Fruit fly (Drosophila melanogaster) whole organism, embryonic: ENCODE measurements around the gene CG10208.
A peak's percentile ranks its signal among the peaks of the same experiment; 100 is the strongest.

Experiments
- Abd-B ChIP-seq: fragments of 200-800 bp; sonication (Bioruptor generic); optimal IDR thresholded peaks from 2 replicates; lab custom pipeline; 2018; ENCODE audit warnings: missing biosample characterization, mild to moderate bottlenecking, missing genetic modification characterization, moderate library complexity
- Awh ChIP-seq: fragments of 200-800 bp; sonication (Bioruptor generic); IDR thresholded peaks from 2 replicates; pipeline ENCODE4, ENCODE4 v1.3.6; 2022; ENCODE audit warnings: missing biosample characterization, missing genetic modification characterization
- BEAF-32 ChIP-seq: fragments of 200-800 bp; sonication (Bioruptor generic); optimal IDR thresholded peaks from 3 replicates; lab custom pipeline; 2017; ENCODE audit warnings: missing biosample characterization, missing genetic modification characterization, mild to moderate bottlenecking, moderate library complexity, missing genetic modification reagents
- CG10209 ChIP-seq: fragments of 200-800 bp; sonication (Bioruptor generic); optimal IDR thresholded peaks from 3 replicates; lab custom pipeline; 2017; ENCODE audit warnings: missing biosample characterization, mild to moderate bottlenecking, missing genetic modification characterization, missing genetic modification reagents
- CG10321 ChIP-seq: fragments of 200-800 bp; sonication (Bioruptor generic); IDR thresholded peaks from 2 replicates; pipeline ENCODE4 v1.3.6; 2022; ENCODE audit warnings: missing biosample characterization, missing genetic modification characterization
- CG12104 ChIP-seq: fragments of 200-800 bp; sonication (Bioruptor generic); optimal IDR thresholded peaks from 3 replicates; lab custom pipeline; 2016; ENCODE audit warnings: missing biosample characterization, missing genetic modification characterization
- CG12299 ChIP-seq: fragments of 200-800 bp; sonication (Bioruptor generic); optimal IDR thresholded peaks from 2 replicates; lab custom pipeline; 2018; ENCODE audit warnings: missing biosample characterization, mild to moderate bottlenecking, missing genetic modification characterization
- CG13894 ChIP-seq: fragments of 200-800 bp; sonication (Bioruptor generic); optimal IDR thresholded peaks from 3 replicates; lab custom pipeline; 2018; ENCODE audit warnings: missing biosample characterization, mild to moderate bottlenecking, missing genetic modification characterization, moderate library complexity
- CG14965 ChIP-seq: fragments of 200-800 bp; sonication (Bioruptor generic); optimal IDR thresholded peaks from 2 replicates; lab custom pipeline; 2016; ENCODE audit warnings: missing biosample characterization, missing genetic modification characterization, borderline replicate concordance
- CG15011 ChIP-seq: fragments of 200-800 bp; sonication (Bioruptor generic); optimal IDR thresholded peaks from 3 replicates; lab custom pipeline; 2018; ENCODE audit warnings: missing biosample characterization, mild to moderate bottlenecking, missing genetic modification characterization
- CG15601 ChIP-seq: fragments of 200-800 bp; sonication (Bioruptor generic); optimal IDR thresholded peaks from 3 replicates; lab custom pipeline; 2019; ENCODE audit warnings: missing biosample characterization, mild to moderate bottlenecking, missing genetic modification characterization, moderate library complexity
- CG15696 ChIP-seq: fragments of 200-800 bp; sonication (Bioruptor generic); optimal IDR thresholded peaks from 2 replicates; lab custom pipeline; 2019; ENCODE audit warnings: missing biosample characterization, mild to moderate bottlenecking, missing genetic modification characterization, moderate library complexity
- CG1603 ChIP-seq: fragments of 200-800 bp; sonication (Bioruptor generic); optimal IDR thresholded peaks from 2 replicates; lab custom pipeline; 2019; ENCODE audit warnings: missing biosample characterization, mild to moderate bottlenecking, missing genetic modification characterization, moderate library complexity
- CG16815 ChIP-seq: fragments of 200-800 bp; sonication (Bioruptor generic); optimal IDR thresholded peaks from 3 replicates; lab custom pipeline; 2017; ENCODE audit warnings: missing biosample characterization, mild to moderate bottlenecking, missing genetic modification characterization
- CG18011 ChIP-seq: fragments of 200-800 bp; sonication (Bioruptor generic); optimal IDR thresholded peaks from 2 replicates; lab custom pipeline; 2017; ENCODE audit warnings: missing biosample characterization, missing genetic modification characterization, mild to moderate bottlenecking, moderate library complexity, missing genotype
- CG18619 ChIP-seq: fragments of 200-800 bp; sonication (Bioruptor generic); optimal IDR thresholded peaks from 3 replicates; lab custom pipeline; 2017; ENCODE audit warnings: missing biosample characterization, mild to moderate bottlenecking, missing genetic modification characterization
- CG31388 ChIP-seq: fragments of 200-800 bp; sonication (Bioruptor generic); optimal IDR thresholded peaks from 2 replicates; lab custom pipeline; 2016; ENCODE audit warnings: missing biosample characterization, missing genetic modification characterization
- CG32532 ChIP-seq: fragments of 200-800 bp; sonication (Bioruptor generic); IDR thresholded peaks from 2 replicates; pipeline ENCODE4 v1.3.6; 2022; ENCODE audit warnings: missing biosample characterization, missing genetic modification characterization
- CG32772 ChIP-seq: fragments of 200-800 bp; sonication (Bioruptor generic); IDR thresholded peaks from 2 replicates; pipeline ENCODE4 v1.3.6; 2022; ENCODE audit warnings: missing biosample characterization, missing genetic modification characterization
- CG34422 ChIP-seq: fragments of 200-800 bp; sonication (Bioruptor generic); IDR thresholded peaks from 3 replicates; pipeline ENCODE4 v1.3.6; 2022; ENCODE audit warnings: missing biosample characterization, missing genetic modification characterization
- CHES-1-like ChIP-seq: fragments of 200-800 bp; sonication (Bioruptor generic); optimal IDR thresholded peaks from 2 replicates; lab custom pipeline; 2016; ENCODE audit warnings: missing biosample characterization, missing genetic modification characterization
- CrebB ChIP-seq: fragments of 200-800 bp; sonication (Bioruptor generic); optimal IDR thresholded peaks from 3 replicates; lab custom pipeline; 2018; ENCODE audit warnings: missing biosample characterization, mild to moderate bottlenecking, missing genetic modification characterization
- Dll ChIP-seq: fragments of 200-800 bp; sonication (Bioruptor generic); IDR thresholded peaks from 4 replicates; pipeline ENCODE4 v1.3.6; 2022; ENCODE audit warnings: missing biosample characterization, missing genetic modification characterization; ENCODE audit not compliant: partially characterized antibody
- Dref ChIP-seq: fragments of 200-800 bp; sonication (Bioruptor generic); IDR thresholded peaks from 2 replicates; pipeline ENCODE4 v1.3.6; 2022; ENCODE audit warnings: missing biosample characterization, missing genetic modification characterization
- Ets97D ChIP-seq: fragments of 200-800 bp; sonication (Bioruptor generic); optimal IDR thresholded peaks from 3 replicates; lab custom pipeline; 2016; ENCODE audit warnings: missing biosample characterization, missing genetic modification characterization
- H2.0 ChIP-seq: fragments of 200-800 bp; sonication (Bioruptor generic); IDR thresholded peaks from 2 replicates; pipeline ENCODE4 v1.3.6; 2022; ENCODE audit warnings: missing biosample characterization, missing genetic modification characterization
- Lhr ChIP-seq: fragments of 200-800 bp; sonication (Bioruptor generic); optimal IDR thresholded peaks from 3 replicates; lab custom pipeline; 2017; ENCODE audit warnings: mild to moderate bottlenecking, missing biosample characterization, missing genetic modification reagents, missing genetic modification characterization
- MTF-1 ChIP-seq: fragments of 200-800 bp; sonication (Bioruptor generic); optimal IDR thresholded peaks from 2 replicates; lab custom pipeline; 2018; ENCODE audit warnings: missing biosample characterization, mild to moderate bottlenecking, missing genetic modification characterization, borderline replicate concordance
- Opbp ChIP-seq: fragments of 200-800 bp; sonication (Bioruptor generic); IDR thresholded peaks from 3 replicates; pipeline ENCODE4 v1.3.6; 2022; ENCODE audit warnings: missing biosample characterization, missing genetic modification characterization; ENCODE audit not compliant: partially characterized antibody
- Spps ChIP-seq: fragments of 200-800 bp; sonication (Bioruptor generic); optimal IDR thresholded peaks from 2 replicates; lab custom pipeline; 2018; ENCODE audit warnings: missing biosample characterization, mild to moderate bottlenecking, missing genetic modification characterization
- Xrp1 ChIP-seq: fragments of 200-800 bp; sonication (Bioruptor generic); IDR thresholded peaks from 2 replicates; pipeline ENCODE4 v1.3.6; 2022; ENCODE audit warnings: missing biosample characterization, missing genetic modification characterization
- YL-1 ChIP-seq: fragments of 200-800 bp; sonication (Bioruptor generic); optimal IDR thresholded peaks from 3 replicates; lab custom pipeline; 2017; ENCODE audit warnings: missing biosample characterization, mild to moderate bottlenecking, missing genetic modification characterization
- az2 ChIP-seq: fragments of 200-800 bp; sonication (Bioruptor generic); optimal IDR thresholded peaks from 3 replicates; lab custom pipeline; 2016; ENCODE audit warnings: missing biosample characterization, missing genetic modification characterization
- bab2 ChIP-seq: fragments of 200-800 bp; sonication (Bioruptor generic); optimal IDR thresholded peaks from 2 replicates; lab custom pipeline; 2016; ENCODE audit warnings: missing biosample characterization, missing genetic modification characterization
- dm ChIP-seq: fragments of 200-800 bp; sonication (Bioruptor generic); optimal IDR thresholded peaks from 3 replicates; lab custom pipeline; 2016; ENCODE audit warnings: missing biosample characterization, missing genetic modification characterization
- ems ChIP-seq: fragments of 200-800 bp; sonication (Bioruptor generic); optimal IDR thresholded peaks from 3 replicates; lab custom pipeline; 2016; ENCODE audit warnings: missing biosample characterization, missing genetic modification characterization
- grau ChIP-seq: fragments of 200-800 bp; optimal IDR thresholded peaks from 3 replicates; lab custom pipeline; 2019; ENCODE audit warnings: missing biosample characterization, mild to moderate bottlenecking, missing genetic modification characterization, moderate library complexity
- gt ChIP-seq: fragments of 200-800 bp; sonication (Bioruptor generic); IDR thresholded peaks from 2 replicates; pipeline ENCODE4 v1.3.6; 2022; ENCODE audit warnings: missing biosample characterization, missing genetic modification characterization
- hb ChIP-seq: fragments of 200-800 bp; sonication (Bioruptor generic); IDR thresholded peaks from 3 replicates; pipeline ENCODE4 v1.3.6; 2022; ENCODE audit warnings: missing biosample characterization, missing genetic modification characterization; ENCODE audit not compliant: partially characterized antibody
- jigr1 ChIP-seq: fragments of 200-800 bp; sonication (Bioruptor generic); IDR thresholded peaks from 3 replicates; pipeline ENCODE4 v1.3.6; 2022; ENCODE audit warnings: missing biosample characterization, missing genetic modification characterization
- kah ChIP-seq: fragments of 200-800 bp; sonication (Bioruptor generic); optimal IDR thresholded peaks from 2 replicates; lab custom pipeline; 2018; ENCODE audit warnings: missing biosample characterization, mild to moderate bottlenecking, missing genetic modification characterization
- luna ChIP-seq: fragments of 200-800 bp; sonication (Bioruptor generic); optimal IDR thresholded peaks from 2 replicates; lab custom pipeline; 2016; ENCODE audit warnings: missing biosample characterization, missing genetic modification characterization
- mirr ChIP-seq: fragments of 200-800 bp; sonication (Bioruptor generic); optimal IDR thresholded peaks from 3 replicates; lab custom pipeline; 2018; ENCODE audit warnings: missing biosample characterization, mild to moderate bottlenecking, missing genetic modification characterization
- nerfin-1 ChIP-seq: fragments of 200-800 bp; sonication (Bioruptor generic); optimal IDR thresholded peaks from 3 replicates; lab custom pipeline; 2019; ENCODE audit warnings: missing biosample characterization, mild to moderate bottlenecking, missing genetic modification characterization, moderate library complexity
- otp ChIP-seq: fragments of 200-800 bp; sonication (Bioruptor generic); IDR thresholded peaks from 3 replicates; pipeline ENCODE4, ENCODE4 v1.3.6; 2022; ENCODE audit warnings: missing biosample characterization, missing genetic modification characterization
- pan ChIP-seq, 4 experiments: fragments of >200 bp in 3 of 4; fragments of 200-800 bp in 1 of 4; sonication (Bioruptor generic) in 1 of 4; optimal IDR thresholded peaks in 3 of 4; IDR thresholded peaks in 1 of 4; 2 replicates each; pipeline versions ENCODE4 v1.3.6 to Lab custom; 2017 to 2022; ENCODE audit warnings: missing biosample characterization in 2 of 4, missing genetic modification characterization in 2 of 4, mixed read lengths in 1 of 4
- pzg ChIP-seq: fragments of 200-800 bp; sonication (Bioruptor generic); optimal IDR thresholded peaks from 3 replicates; lab custom pipeline; 2018; ENCODE audit warnings: missing biosample characterization, mild to moderate bottlenecking, missing genetic modification characterization, moderate library complexity
- rib ChIP-seq: fragments of 200-800 bp; sonication (Bioruptor generic); IDR thresholded peaks from 2 replicates; pipeline ENCODE4 v1.3.6; 2022; ENCODE audit warnings: missing biosample characterization, missing genetic modification characterization
- slou ChIP-seq: fragments of 200-800 bp; sonication (Bioruptor generic); optimal IDR thresholded peaks from 3 replicates; lab custom pipeline; 2016; ENCODE audit warnings: missing biosample characterization, missing genetic modification characterization

The CG10208 gene

DNA sequence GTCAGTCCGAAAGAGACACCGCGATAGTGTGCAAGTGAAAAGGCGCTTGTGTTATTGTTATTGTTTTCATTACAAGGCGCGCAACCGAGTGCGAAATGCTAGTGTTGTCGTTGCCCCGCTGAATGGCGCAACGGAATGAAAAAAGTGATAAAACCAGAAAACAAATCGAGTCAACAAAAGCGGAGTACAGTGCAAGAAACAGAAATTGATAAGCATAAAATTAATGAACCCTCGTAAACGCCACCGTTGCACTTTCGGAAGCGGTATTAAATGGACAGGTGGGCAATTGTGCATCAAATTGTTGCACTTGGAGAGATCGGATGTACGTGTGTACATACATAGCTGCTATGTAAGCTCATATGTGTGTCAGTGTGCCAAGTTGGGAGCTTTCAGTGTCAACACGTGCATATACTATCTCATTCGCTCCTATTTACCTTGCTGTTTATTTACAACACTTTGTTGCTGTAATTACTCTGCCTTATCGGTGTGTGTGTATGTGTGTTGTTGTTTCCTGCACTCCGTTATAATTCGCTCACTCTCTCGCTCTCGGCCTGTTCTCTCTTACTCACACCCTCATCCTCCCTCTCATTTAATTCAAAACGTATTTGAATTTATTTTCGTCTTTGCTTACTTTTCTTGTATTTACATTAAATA is 50.4 kb downstream of the CG10208 start (continued):
- TF ChIP-seq pan (optimal IDR thresholded peaks at IDR 0.05; lab: Kevin White, UChicago) (no peak), pan (GFP tag; optimal IDR thresholded peaks at IDR 0.05 in 1 of 2, IDR thresholded peaks at IDR 0.05 in 1 of 2) (peak in 1 of 2 experiments; percentile 79), Lhr (GFP tag; lab: Kevin White, UChicago) (no peak), hb (GFP tag; lab: Robert Waterston, UW) (no peak), Spps (tag; lab: Kevin White, UChicago) (no peak), CG10209 (GFP tag; lab: Kevin White, UChicago) (peak; percentile 31), YL-1 (no peak), CG32532 (no peak), CG16815 (GFP tag; lab: Kevin White, UChicago) (no peak), grau (no peak), CrebB (tag; lab: Kevin White, UChicago) (peak; percentile 48), CG15011 (no peak), pzg (GFP tag; lab: Kevin White, UChicago) (no peak), Dref (GFP tag; lab: Robert Waterston, UW) (no peak), otp (GFP tag; lab: Robert Waterston, UW) (peak; percentile 75; the same call in 2 of the 3 replicates), bab2 (peak; percentile 42), BEAF-32 (no peak), CG12104 (GFP tag; lab: Kevin White, UChicago) (peak; percentile 79), Dll (GFP tag; lab: Robert Waterston, UW) (no peak), kah (peak; percentile 31), jigr1 (0 out of 3 replicates have a peak, but pooled peaks have one; percentile 12), CG34422 (0 out of 3 replicates have a peak, but pooled peaks have one; percentile 49), CG15601 (tag; lab: Kevin White, UChicago) (peak; percentile 60), CG32772 (GFP tag; lab: Robert Waterston, UW) (no peak), CG18011 (no peak), CG12299 (tag; lab: Kevin White, UChicago) (peak; percentile 51), MTF-1 (GFP tag; lab: Kevin White, UChicago) (peak; percentile 95), CHES-1-like (peak; percentile 6), rib (GFP tag; lab: Robert Waterston, UW) (peak; percentile 3; the same call in 1 of the 2 replicates), CG10321 (GFP tag; lab: Robert Waterston, UW) (peak; percentile 51), Awh (GFP tag; lab: Robert Waterston, UW) (peak; percentile 91), Xrp1 (GFP tag; lab: Robert Waterston, UW) (peak; percentile 90), CG13894 (tag; lab: Kevin White, UChicago) (no peak), dm (no peak), CG14965 (GFP tag; lab: Kevin White, UChicago) (peak; percentile 63), Abd-B (GFP tag; lab: Kevin White, UChicago) (no peak), nerfin-1 (tag; lab: Kevin White, UChicago) (peak; percentile 54), luna (no peak), CG31388 (GFP tag; lab: Kevin White, UChicago) (no peak), CG18619 (GFP tag; lab: Kevin White, UChicago) (no peak), Opbp (no peak), ems (GFP tag; lab: Kevin White, UChicago) (peak; percentile 23), mirr (GFP tag; lab: Kevin White, UChicago) (peak; percentile 74), Ets97D (GFP tag; lab: Kevin White, UChicago) (no peak), az2 (GFP tag; lab: Kevin White, UChicago) (no peak), CG1603 (peak; percentile 42), H2.0 (no peak), slou (GFP tag; lab: Kevin White, UChicago) (no peak), gt (GFP tag; lab: Robert Waterston, UW) (no peak), CG15696 (no peak)
